Fruit fly (Drosophila melanogaster): Measurements from ENCODE around the gene CG4666.
A peak's percentile ranks its signal among the peaks of the same experiment; 100 is the strongest.

Gene CG4666

DNA sequence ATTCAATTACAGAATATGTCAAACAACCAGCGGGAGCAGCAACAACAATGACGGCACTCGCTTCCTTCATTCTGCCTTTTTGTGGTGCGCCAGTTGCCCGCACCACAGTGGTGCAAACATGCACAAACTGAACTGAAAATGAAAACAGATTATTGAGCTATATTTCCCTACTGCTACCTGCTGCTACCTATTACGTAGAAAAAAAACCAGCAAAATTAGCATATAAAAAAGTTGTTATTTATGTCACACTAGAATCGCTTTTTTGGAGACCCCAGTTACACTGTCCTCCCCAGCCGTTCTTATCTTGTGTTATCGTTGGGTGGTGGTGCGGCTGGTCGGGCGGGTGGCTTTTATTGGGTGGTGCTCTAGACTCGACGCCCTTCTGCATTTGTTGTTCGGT lies 20.0 kb upstream of the CG4666 start (continued):
- TF ChIP-seq Dbx (GFP tag; IDR thresholded peaks at IDR 0.05) = peak; percentile 83
- peak; percentile 60 for TF ChIP-seq CG17802 (tag; optimal IDR thresholded peaks at IDR 0.05)
- TF ChIP-seq CkIIα-i1 (GFP tag; IDR thresholded peaks at IDR 0.05) = 0 out of 2 replicates have a peak, but pooled peaks have one; percentile 31
- TF ChIP-seq lbe (GFP tag; optimal IDR thresholded peaks at IDR 0.05) = peak; percentile 39
- TF ChIP-seq dimm (GFP tag; IDR thresholded peaks at IDR 0.05) = peak; percentile 71
- peak; percentile 80 for TF ChIP-seq pum (GFP tag; optimal IDR thresholded peaks at IDR 0.05)
- peak; percentile 70 for TF ChIP-seq shn (GFP tag; optimal IDR thresholded peaks at IDR 0.05)
- TF ChIP-seq CG7372 (GFP tag; IDR thresholded peaks at IDR 0.05) = peak; percentile 76
- TF ChIP-seq CG4617 (GFP tag; optimal IDR thresholded peaks at IDR 0.05; ENCODE audit: borderline replicate concordance) = no peak
- peak; percentile 91 for TF ChIP-seq CG18599 (GFP tag; optimal IDR thresholded peaks at IDR 0.05)
- TF ChIP-seq jigr1 (GFP tag; IDR thresholded peaks at IDR 0.05) = peak; percentile 79
- TF ChIP-seq Doc3 (GFP tag; IDR thresholded peaks at IDR 0.05; ENCODE audit: partially characterized antibody) = no peak
- peak; percentile 61 for TF ChIP-seq scrt (GFP tag; optimal IDR thresholded peaks at IDR 0.05)
- peak; percentile 21 for TF ChIP-seq CG10147 (GFP tag; optimal IDR thresholded peaks at IDR 0.05)
- peak; percentile 65 for TF ChIP-seq Six4 (GFP tag; optimal IDR thresholded peaks at IDR 0.05)
- TF ChIP-seq Usf (GFP tag; optimal IDR thresholded peaks at IDR 0.05) = peak; percentile 33
- TF ChIP-seq toy (GFP tag; IDR thresholded peaks at IDR 0.05) = peak; percentile 44; the same call in 1 of the 2 replicates
- TF ChIP-seq eyg (GFP tag; optimal IDR thresholded peaks at IDR 0.05) = peak; percentile 54
- TF ChIP-seq Mad (GFP tag; optimal IDR thresholded peaks at IDR 0.05) = peak; percentile 53
- peak; percentile 80 for TF ChIP-seq Taf1 (GFP tag; IDR thresholded peaks at IDR 0.05)
- TF ChIP-seq Bgb (GFP tag; IDR thresholded peaks at IDR 0.05; ENCODE audit: partially characterized antibody) = peak; percentile 44; the same call in 1 of the 2 replicates
- TF ChIP-seq Oli (tag; optimal IDR thresholded peaks at IDR 0.05) = peak; percentile 82
- no peak for TF ChIP-seq Tbp (GFP tag; optimal IDR thresholded peaks at IDR 0.05)
- TF ChIP-seq rib (GFP tag; IDR thresholded peaks at IDR 0.05) = peak; percentile 72; the same call in 1 of the 2 replicates
- TF ChIP-seq CG15479 (GFP tag; optimal IDR thresholded peaks at IDR 0.05) = no peak
- TF ChIP-seq cg (GFP tag; optimal IDR thresholded peaks at IDR 0.05) = no peak
- no peak for TF ChIP-seq CG7928 (GFP tag; optimal IDR thresholded peaks at IDR 0.05)
- no peak for TF ChIP-seq ato (GFP tag; IDR thresholded peaks at IDR 0.05; ENCODE audit: partially characterized antibody)
- peak; percentile 85 for TF ChIP-seq CG4730 (GFP tag; IDR thresholded peaks at IDR 0.05)
- peak; percentile 66 for TF ChIP-seq CG11398 (GFP tag; optimal IDR thresholded peaks at IDR 0.05)
- TF ChIP-seq Optix (GFP tag; IDR thresholded peaks at IDR 0.05) = peak; percentile 93
- TF ChIP-seq sqz (GFP tag; optimal IDR thresholded peaks at IDR 0.05) = no peak
- TF ChIP-seq sob (GFP tag; IDR thresholded peaks at IDR 0.05) = peak; percentile 86
- peak; percentile 88 for TF ChIP-seq CG17328 (GFP tag; IDR thresholded peaks at IDR 0.05)
- peak; percentile 5 for TF ChIP-seq CG4282 (GFP tag; optimal IDR thresholded peaks at IDR 0.05)
- peak; percentile 51 for TF ChIP-seq maf-S (GFP tag; optimal IDR thresholded peaks at IDR 0.05)
- TF ChIP-seq ab (GFP tag; optimal IDR thresholded peaks at IDR 0.05) = peak; percentile 43
- peak; percentile 63 for TF ChIP-seq disco-r (GFP tag; optimal IDR thresholded peaks at IDR 0.05)
- no peak for TF ChIP-seq Sry-β (GFP tag; optimal IDR thresholded peaks at IDR 0.05)
- no peak for TF ChIP-seq pan (optimal IDR thresholded peaks at IDR 0.05)
- peak in 1 of 2 experiments; percentile 95 for TF ChIP-seq pan (GFP tag; optimal IDR thresholded peaks at IDR 0.05 in 1 of 2, IDR thresholded peaks at IDR 0.05 in 1 of 2)
- TF ChIP-seq CG5245 (GFP tag; optimal IDR thresholded peaks at IDR 0.05) = peak; percentile 81
- TF ChIP-seq CG11247 (GFP tag; IDR thresholded peaks at IDR 0.05) = peak; percentile 84
- TF ChIP-seq CG4360 (GFP tag; IDR thresholded peaks at IDR 0.05) = peak; percentile 50
- peak; percentile 65 for TF ChIP-seq CG12659 (GFP tag; optimal IDR thresholded peaks at IDR 0.05)
- peak; percentile 64 for TF ChIP-seq Myb (GFP tag; optimal IDR thresholded peaks at IDR 0.05)
- peak; percentile 30 for TF ChIP-seq CG3163 (GFP tag; optimal IDR thresholded peaks at IDR 0.05)
- no peak for TF ChIP-seq CG7271 (tag; optimal IDR thresholded peaks at IDR 0.05)
- peak; percentile 72 for TF ChIP-seq Doc2 (GFP tag; IDR thresholded peaks at IDR 0.05)
- peak; percentile 74 for TF ChIP-seq CG7357 (GFP tag; IDR thresholded peaks at IDR 0.05)
- no peak for TF ChIP-seq CG8290 (GFP tag; optimal IDR thresholded peaks at IDR 0.05)
- peak in 1 of 2 experiments; percentile 75 for TF ChIP-seq CG8290 (tag; optimal IDR thresholded peaks at IDR 0.05)
